Worm (Caenorhabditis elegans): ENCODE measurements around the gene nhr-90.

DNA sequence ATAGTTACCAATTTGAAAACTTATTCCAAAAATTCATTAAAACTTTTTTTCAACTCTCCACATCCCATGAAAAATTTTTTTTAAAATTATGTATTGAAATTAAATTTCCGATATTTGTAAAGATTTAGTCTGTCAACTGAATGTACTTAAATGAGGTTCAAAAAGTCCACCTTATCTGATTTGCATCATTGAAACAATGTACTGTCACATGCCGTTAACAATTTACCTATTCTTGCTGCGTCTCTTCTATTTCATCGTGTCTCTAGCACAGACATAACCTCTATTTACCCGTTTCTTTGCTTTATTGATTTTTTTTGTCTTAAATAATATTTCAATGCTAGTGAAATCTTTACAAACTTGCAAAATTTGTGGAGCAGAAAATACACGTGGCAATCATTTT, at the start of gene nhr-90:
- no peak for TF ChIP-seq elt-3 (tag; optimal IDR thresholded peaks at IDR 0.05)
- no peak for TF ChIP-seq blmp-1 (tag; optimal IDR thresholded peaks at IDR 0.05; ENCODE audit: insufficient read depth)
- no peak for TF ChIP-seq egl-27 (tag; optimal IDR thresholded peaks at IDR 0.05)

Data from whole organism, L2 larva.